Fruit fly (Drosophila melanogaster) whole organism, embryonic: ENCODE results near the gene CG42335.
A peak's percentile ranks its signal among the peaks of the same experiment; 100 is the strongest.

ENCODE experiments used
- ATbp ChIP-seq: fragments of 200-800 bp; sonication (Bioruptor generic); optimal IDR thresholded peaks from 2 replicates; lab custom pipeline; 2017; ENCODE audit warnings: missing biosample characterization, mild to moderate bottlenecking, missing genetic modification characterization, missing genetic modification reagents
- Atf-2 ChIP-seq: fragments of 200-800 bp; sonication (Bioruptor generic); optimal IDR thresholded peaks from 2 replicates; lab custom pipeline; 2016; ENCODE audit warnings: missing biosample characterization, missing genetic modification characterization
- Blimp-1 ChIP-seq: fragments of 200-800 bp; sonication (Bioruptor generic); optimal IDR thresholded peaks from 3 replicates; lab custom pipeline; 2018; ENCODE audit warnings: missing biosample characterization, missing genetic modification characterization, mild to moderate bottlenecking, moderate library complexity, missing genetic modification reagents
- CG10979 ChIP-seq: fragments of 200-800 bp; sonication (Bioruptor generic); optimal IDR thresholded peaks from 2 replicates; lab custom pipeline; 2018; ENCODE audit warnings: missing biosample characterization, mild to moderate bottlenecking, missing genetic modification characterization, moderate library complexity
- CG11085 ChIP-seq: fragments of 200-800 bp; sonication (Bioruptor generic); IDR thresholded peaks from 2 replicates; pipeline ENCODE4 v1.3.6; 2022; ENCODE audit warnings: missing biosample characterization, missing genetic modification characterization
- CG12104 ChIP-seq: fragments of 200-800 bp; sonication (Bioruptor generic); optimal IDR thresholded peaks from 3 replicates; lab custom pipeline; 2016; ENCODE audit warnings: missing biosample characterization, missing genetic modification characterization
- CG15696 ChIP-seq: fragments of 200-800 bp; sonication (Bioruptor generic); optimal IDR thresholded peaks from 2 replicates; lab custom pipeline; 2019; ENCODE audit warnings: missing biosample characterization, mild to moderate bottlenecking, missing genetic modification characterization, moderate library complexity
- CG17802 ChIP-seq: fragments of 200-800 bp; sonication (Bioruptor generic); optimal IDR thresholded peaks from 2 replicates; lab custom pipeline; 2018; ENCODE audit warnings: missing biosample characterization, mild to moderate bottlenecking, missing genetic modification characterization, moderate library complexity
- CG2712 ChIP-seq: fragments of 200-800 bp; optimal IDR thresholded peaks from 3 replicates; lab custom pipeline; 2019; ENCODE audit warnings: missing biosample characterization, mild to moderate bottlenecking, missing genetic modification characterization, moderate library complexity
- CG2889 ChIP-seq: fragments of 200-800 bp; sonication (Bioruptor generic); IDR thresholded peaks from 3 replicates; pipeline ENCODE4 v1.3.6; 2022; ENCODE audit warnings: missing biosample characterization, missing genetic modification characterization
- CG30020 ChIP-seq: fragments of 200-800 bp; optimal IDR thresholded peaks from 2 replicates; lab custom pipeline; 2019; ENCODE audit warnings: missing biosample characterization, mild to moderate bottlenecking, missing genetic modification characterization, moderate library complexity
- CG31365 ChIP-seq: fragments of 200-800 bp; sonication (Bioruptor generic); optimal IDR thresholded peaks from 2 replicates; lab custom pipeline; 2018; ENCODE audit warnings: missing biosample characterization, mild to moderate bottlenecking, missing genetic modification characterization
- CG31388 ChIP-seq: fragments of 200-800 bp; sonication (Bioruptor generic); optimal IDR thresholded peaks from 2 replicates; lab custom pipeline; 2016; ENCODE audit warnings: missing biosample characterization, missing genetic modification characterization
- CG31441 ChIP-seq: fragments of 200-800 bp; sonication (Bioruptor generic); IDR thresholded peaks from 2 replicates; pipeline ENCODE4 v1.3.6; 2022; ENCODE audit warnings: missing biosample characterization, missing genetic modification characterization
- CG3163 ChIP-seq: fragments of 200-800 bp; sonication (Bioruptor generic); optimal IDR thresholded peaks from 3 replicates; lab custom pipeline; 2016; ENCODE audit warnings: missing biosample characterization, missing genetic modification characterization
- CG3726 ChIP-seq: fragments of 200-800 bp; sonication (Bioruptor generic); IDR thresholded peaks from 3 replicates; pipeline ENCODE4, ENCODE4 v1.3.6; 2022; ENCODE audit warnings: missing biosample characterization, missing genetic modification characterization
- CG43689 ChIP-seq: fragments of 200-800 bp; sonication (Bioruptor generic); IDR thresholded peaks from 2 replicates; pipeline ENCODE4 v1.3.6; 2022; ENCODE audit warnings: missing biosample characterization, missing genetic modification characterization
- CG5245 ChIP-seq: fragments of 200-800 bp; sonication (Bioruptor generic); optimal IDR thresholded peaks from 3 replicates; lab custom pipeline; 2016; ENCODE audit warnings: missing biosample characterization, missing genetic modification characterization
- CG6654 ChIP-seq: fragments of 200-800 bp; sonication (Bioruptor generic); optimal IDR thresholded peaks from 2 replicates; lab custom pipeline; 2017; ENCODE audit warnings: missing biosample characterization, mild to moderate bottlenecking, missing genetic modification characterization
- CG7745 ChIP-seq: fragments of 200-800 bp; sonication (Bioruptor generic); optimal IDR thresholded peaks from 2 replicates; lab custom pipeline; 2018; ENCODE audit warnings: missing biosample characterization, mild to moderate bottlenecking, missing genetic modification characterization, moderate library complexity
- CG8359 ChIP-seq: fragments of 200-800 bp; sonication (Bioruptor generic); optimal IDR thresholded peaks from 2 replicates; lab custom pipeline; 2017; ENCODE audit warnings: missing biosample characterization, mild to moderate bottlenecking, missing genetic modification characterization, borderline replicate concordance
- CG9797 ChIP-seq: fragments of 200-800 bp; sonication (Bioruptor generic); optimal IDR thresholded peaks from 3 replicates; lab custom pipeline; 2018; ENCODE audit warnings: missing biosample characterization, mild to moderate bottlenecking, missing genetic modification characterization
- D ChIP-seq, 2 experiments: fragments of 200-800 bp in 1 of 2; fragments of >200 bp in 1 of 2; sonication (Bioruptor generic) in 1 of 2; optimal IDR thresholded peaks; 2 replicates in 1 of 2; 3 replicates in 1 of 2; lab custom pipeline; 2017; ENCODE audit warnings: mild to moderate bottlenecking in 1 of 2, missing biosample characterization in 1 of 2, missing genetic modification characterization in 1 of 2, missing genetic modification reagents in 1 of 2
- Doc3 ChIP-seq: fragments of 200-800 bp; sonication (Bioruptor generic); IDR thresholded peaks from 3 replicates; pipeline ENCODE4 v1.3.6; 2022; ENCODE audit warnings: missing biosample characterization, missing genetic modification characterization; ENCODE audit not compliant: partially characterized antibody
- Elba2 ChIP-seq: fragments of 200-800 bp; sonication (Bioruptor generic); optimal IDR thresholded peaks from 3 replicates; lab custom pipeline; 2016; ENCODE audit warnings: missing biosample characterization, missing genetic modification characterization
- Ets97D ChIP-seq: fragments of 200-800 bp; sonication (Bioruptor generic); optimal IDR thresholded peaks from 3 replicates; lab custom pipeline; 2016; ENCODE audit warnings: missing biosample characterization, missing genetic modification characterization
- HmgZ ChIP-seq: fragments of 200-800 bp; sonication (Bioruptor generic); optimal IDR thresholded peaks from 2 replicates; lab custom pipeline; 2018; ENCODE audit warnings: missing biosample characterization, mild to moderate bottlenecking, missing genetic modification characterization
- Lhr ChIP-seq: fragments of 200-800 bp; sonication (Bioruptor generic); optimal IDR thresholded peaks from 3 replicates; lab custom pipeline; 2017; ENCODE audit warnings: mild to moderate bottlenecking, missing biosample characterization, missing genetic modification reagents, missing genetic modification characterization
- Pdp1 ChIP-seq, 2 experiments: fragments of 200-800 bp; sonication (Bioruptor generic); optimal IDR thresholded peaks; 3 replicates each; lab custom pipeline; 2016; ENCODE audit warnings: missing biosample characterization in 2 of 2, missing genetic modification characterization in 2 of 2, mild to moderate bottlenecking in 1 of 2, moderate library complexity in 1 of 2
- Rfx ChIP-seq: fragments of 200-800 bp; sonication (Bioruptor generic); IDR thresholded peaks from 2 replicates; pipeline ENCODE4 v1.3.6; 2022; ENCODE audit warnings: missing biosample characterization, missing genetic modification characterization
- chm ChIP-seq: fragments of 200-800 bp; sonication (Bioruptor generic); IDR thresholded peaks from 2 replicates; pipeline ENCODE4 v1.3.6; 2022; ENCODE audit warnings: missing biosample characterization, missing genetic modification characterization
- cwo ChIP-seq: fragments of 200-800 bp; sonication (Bioruptor generic); optimal IDR thresholded peaks from 3 replicates; lab custom pipeline; 2017; ENCODE audit warnings: missing biosample characterization, missing genetic modification characterization, mild to moderate bottlenecking, moderate library complexity, missing genetic modification reagents
- dimm ChIP-seq: fragments of 200-800 bp; sonication (Bioruptor generic); IDR thresholded peaks from 2 replicates; pipeline ENCODE4 v1.3.6; 2022; ENCODE audit warnings: missing biosample characterization, missing genetic modification characterization
- ems ChIP-seq: fragments of 200-800 bp; sonication (Bioruptor generic); optimal IDR thresholded peaks from 3 replicates; lab custom pipeline; 2016; ENCODE audit warnings: missing biosample characterization, missing genetic modification characterization
- eve ChIP-seq, 2 experiments: fragments of >200 bp; optimal IDR thresholded peaks; 2 replicates each; lab custom pipeline; 2017; ENCODE audit warnings: missing biosample characterization in 2 of 2, missing genetic modification characterization in 2 of 2
- fru ChIP-seq: fragments of >200 bp; optimal IDR thresholded peaks from 2 replicates; lab custom pipeline; 2017
- fu2 ChIP-seq: fragments of 200-800 bp; sonication (Bioruptor generic); optimal IDR thresholded peaks from 2 replicates; lab custom pipeline; 2016; ENCODE audit warnings: missing biosample characterization, missing genetic modification characterization
- hkb ChIP-seq, 2 experiments: fragments of 200-800 bp in 1 of 2; fragments of >200 bp in 1 of 2; sonication (Bioruptor generic) in 1 of 2; IDR thresholded peaks in 1 of 2; optimal IDR thresholded peaks in 1 of 2; 2 replicates each; pipeline versions ENCODE4 v1.3.6 to Lab custom; 2017 to 2022; ENCODE audit warnings: missing biosample characterization in 1 of 2, missing genetic modification characterization in 1 of 2
- insv ChIP-seq, 2 experiments: fragments of 200-800 bp; sonication (Bioruptor generic); optimal IDR thresholded peaks; 3 replicates each; lab custom pipeline; 2016 to 2018; ENCODE audit warnings: missing biosample characterization in 2 of 2, missing genetic modification characterization in 2 of 2
- lbe ChIP-seq: fragments of 200-800 bp; sonication (Bioruptor generic); optimal IDR thresholded peaks from 2 replicates; lab custom pipeline; 2016; ENCODE audit warnings: missing biosample characterization, mild to moderate bottlenecking, missing genetic modification characterization
- lmd ChIP-seq: fragments of 200-800 bp; sonication (Bioruptor generic); IDR thresholded peaks from 2 replicates; pipeline ENCODE4 v1.3.6; 2022; ENCODE audit warnings: missing biosample characterization, missing genetic modification characterization
- p53 ChIP-seq: fragments of 200-800 bp; sonication (Bioruptor generic); optimal IDR thresholded peaks from 2 replicates; lab custom pipeline; 2016; ENCODE audit warnings: missing biosample characterization, missing genetic modification characterization
- peb ChIP-seq: fragments of 200-800 bp; sonication (Bioruptor generic); IDR thresholded peaks from 2 replicates; pipeline ENCODE4 v1.3.6; 2022; ENCODE audit warnings: missing biosample characterization, missing genetic modification characterization
- pita ChIP-seq: fragments of 200-800 bp; sonication (Bioruptor generic); optimal IDR thresholded peaks from 2 replicates; lab custom pipeline; 2017; ENCODE audit warnings: missing biosample characterization, mild to moderate bottlenecking, missing genetic modification characterization
- rib ChIP-seq: fragments of 200-800 bp; sonication (Bioruptor generic); IDR thresholded peaks from 2 replicates; pipeline ENCODE4 v1.3.6; 2022; ENCODE audit warnings: missing biosample characterization, missing genetic modification characterization
- sqz ChIP-seq: fragments of 200-800 bp; sonication (Bioruptor generic); optimal IDR thresholded peaks from 3 replicates; lab custom pipeline; 2018; ENCODE audit warnings: missing biosample characterization, mild to moderate bottlenecking, missing genetic modification characterization
- stwl ChIP-seq: fragments of 200-800 bp; sonication (Bioruptor generic); optimal IDR thresholded peaks from 3 replicates; lab custom pipeline; 2018; ENCODE audit warnings: missing biosample characterization, mild to moderate bottlenecking, missing genetic modification characterization, moderate library complexity
- tio ChIP-seq: fragments of 200-800 bp; sonication (Bioruptor generic); optimal IDR thresholded peaks from 2 replicates; lab custom pipeline; 2017; ENCODE audit warnings: missing biosample characterization, missing genetic modification characterization, inconsistent platforms
- toy ChIP-seq: fragments of 200-800 bp; sonication (Bioruptor generic); IDR thresholded peaks from 2 replicates; pipeline ENCODE4 v1.3.6; 2022; ENCODE audit warnings: missing biosample characterization, missing genetic modification characterization
- trh ChIP-seq: fragments of 200-800 bp; sonication (Bioruptor generic); optimal IDR thresholded peaks from 2 replicates; lab custom pipeline; 2016; ENCODE audit warnings: missing biosample characterization, missing genetic modification characterization
- zen ChIP-seq: fragments of 200-800 bp; sonication (Bioruptor generic); optimal IDR thresholded peaks from 3 replicates; lab custom pipeline; 2018; ENCODE audit warnings: missing biosample characterization, mild to moderate bottlenecking, missing genetic modification characterization, moderate library complexity

Gene CG42335

DNA sequence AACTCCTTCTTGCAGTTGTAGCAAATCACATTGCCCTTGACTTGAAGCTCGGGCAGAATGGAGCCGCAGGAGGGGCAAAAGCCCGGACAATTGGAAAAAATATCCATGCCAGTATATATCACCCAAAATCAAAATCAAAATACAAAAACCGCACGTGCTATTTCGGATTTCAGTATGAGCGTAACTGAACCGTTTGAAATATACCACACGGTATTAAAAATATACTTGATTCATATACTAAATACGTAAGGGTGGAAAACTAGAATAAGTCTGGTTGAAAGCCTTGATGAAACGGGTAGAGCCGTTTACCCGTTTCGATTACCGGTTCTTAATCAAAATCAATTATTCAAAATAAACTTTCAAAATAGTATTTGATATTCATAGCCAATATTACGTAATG, 19.1 kb downstream of the CG42335 start, which contains the start of gene Polr1H (continued):
- TF ChIP-seq sqz (GFP tag; lab: Kevin White, UChicago) (no peak), Rfx (no peak), peb (GFP tag; lab: Robert Waterston, UW) (no peak), hkb (optimal IDR thresholded peaks at IDR 0.05; lab: Kevin White, UChicago) (no peak), hkb (GFP tag; IDR thresholded peaks at IDR 0.05; lab: Robert Waterston, UW) (no peak), Blimp-1 (GFP tag; lab: Kevin White, UChicago) (no peak), D (optimal IDR thresholded peaks at IDR 0.05; lab: Kevin White, UChicago) (no peak), D (GFP tag; optimal IDR thresholded peaks at IDR 0.05; lab: Kevin White, UChicago) (no peak), CG2889 (GFP tag; lab: Robert Waterston, UW) (no peak), Elba2 (GFP tag; lab: Kevin White, UChicago) (no peak), CG31441 (GFP tag; lab: Robert Waterston, UW) (no peak), Ets97D (GFP tag; lab: Kevin White, UChicago) (peak; percentile 72), CG3163 (GFP tag; lab: Kevin White, UChicago) (no peak), CG3726 (GFP tag; lab: Robert Waterston, UW) (no peak), Lhr (peak; percentile 70), HmgZ (tag; lab: Kevin White, UChicago) (peak; percentile 44), zen (no peak), rib (no peak), stwl (peak; percentile 66), CG2712 (tag; lab: Kevin White, UChicago) (no peak), eve (GFP tag; optimal IDR thresholded peaks at IDR 0.05; lab: Kevin White, UChicago) (no peak), toy (GFP tag; lab: Robert Waterston, UW) (no peak), lmd (GFP tag; lab: Robert Waterston, UW) (no peak), lbe (GFP tag; lab: Kevin White, UChicago) (no peak), p53 (GFP tag; lab: Kevin White, UChicago) (no peak), cwo (GFP tag; lab: Kevin White, UChicago) (peak; percentile 91), CG6654 (GFP tag; lab: Kevin White, UChicago) (no peak), CG12104 (no peak), CG15696 (tag; lab: Kevin White, UChicago) (no peak), CG17802 (tag; lab: Kevin White, UChicago) (no peak), tio (no peak), CG9797 (peak; percentile 74), pita (GFP tag; lab: Kevin White, UChicago) (peak; percentile 84), dimm (GFP tag; lab: Robert Waterston, UW) (no peak), Atf-2 (GFP tag; lab: Kevin White, UChicago) (no peak), trh (no peak), CG8359 (no peak), CG30020 (tag; lab: Kevin White, UChicago) (no peak), Doc3 (GFP tag; lab: Robert Waterston, UW) (no peak), CG31365 (tag; lab: Kevin White, UChicago) (no peak), chm (GFP tag; lab: Robert Waterston, UW) (no peak), CG5245 (no peak), CG31388 (no peak), insv (GFP tag; optimal IDR thresholded peaks at IDR 0.05; lab: Kevin White, UChicago) (no peak), CG11085 (GFP tag; lab: Robert Waterston, UW) (no peak), fru (lab: Kevin White, UChicago) (no peak), CG7745 (tag; lab: Kevin White, UChicago) (no peak), Pdp1 (GFP tag; optimal IDR thresholded peaks at IDR 0.05; lab: Kevin White, UChicago) (peak in 1 of 2 experiments; percentile 75), CG43689 (GFP tag; lab: Robert Waterston, UW) (no peak), fu2 (GFP tag; lab: Kevin White, UChicago) (no peak), CG10979 (tag; lab: Kevin White, UChicago) (no peak), ATbp (GFP tag; lab: Kevin White, UChicago) (no peak), ems (GFP tag; lab: Kevin White, UChicago) (no peak)
